Worm (Caenorhabditis elegans): ENCODE data around the gene far-4.

far-4 gene

DNA sequence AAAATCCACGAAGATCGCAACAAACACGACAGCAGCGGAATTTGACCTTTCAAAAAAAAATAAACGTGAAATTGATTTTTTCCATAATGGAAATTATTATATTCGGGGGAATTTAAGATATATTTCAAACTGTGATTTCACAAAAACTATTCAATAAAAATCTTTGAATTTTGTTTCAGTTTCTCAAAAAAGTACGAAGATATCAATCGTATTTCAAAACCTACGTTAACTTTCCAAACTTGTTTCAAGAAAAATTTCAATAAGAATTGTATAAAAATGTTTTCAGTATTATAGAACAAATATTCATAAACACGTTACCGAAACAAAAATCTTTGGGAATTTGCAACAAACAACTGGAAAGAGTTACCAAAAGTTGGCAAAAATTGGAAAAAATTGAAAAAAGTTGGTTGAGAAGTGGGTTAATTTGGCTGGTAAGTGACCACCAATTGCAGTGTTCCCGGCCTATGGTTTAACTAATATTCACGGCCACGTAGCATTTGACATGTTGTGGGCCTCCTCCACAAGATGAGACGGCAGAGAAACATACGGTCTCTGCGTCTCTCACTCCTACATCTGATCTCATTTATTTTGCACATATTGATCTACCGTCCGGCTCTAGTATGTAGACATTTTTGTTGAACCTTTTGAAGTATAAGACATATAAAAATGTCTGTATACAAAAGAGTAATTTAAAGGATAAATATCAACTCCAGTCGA lies 48.5 kb downstream of the far-4 start, which contains the start of the genes T16G1.9 and T16G1.18:
T16G1.9 (minus strand) TSS at position 51 of the 717 bp plus-strand sequence.
T16G1.18 (plus strand) TSS at position 493 of the 717 bp plus-strand sequence.
- TF ChIP-seq ztf-29 (GFP tag; IDR thresholded peaks at IDR 0.05), result no peak
- no peak for TF ChIP-seq ref-1 (GFP tag; conservative IDR thresholded peaks at IDR 0.05)
- no peak for TF ChIP-seq T22C8.4 (GFP tag; IDR thresholded peaks at IDR 0.05)
- peak; percentile 35 for TF ChIP-seq cog-1 (tag; optimal IDR thresholded peaks at IDR 0.05)

DNA sequence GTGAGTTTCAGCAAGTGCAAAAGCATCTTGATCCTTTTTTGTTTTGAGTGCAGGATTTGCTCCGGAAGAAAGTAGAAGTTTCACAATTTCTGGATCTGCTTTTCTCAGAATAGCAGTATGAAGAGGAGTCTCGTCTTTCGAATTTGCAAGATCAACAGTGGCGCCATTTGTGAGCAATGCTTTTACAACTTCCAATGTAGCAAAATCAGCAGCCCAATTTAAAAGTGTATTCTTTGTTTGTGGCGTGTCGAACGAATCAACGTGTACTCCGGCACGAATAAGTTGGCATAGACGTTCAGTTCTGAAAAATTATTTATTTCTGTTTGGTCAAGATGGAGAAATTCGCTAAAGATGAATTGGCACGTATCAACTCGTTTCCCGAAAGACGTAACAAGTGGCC lies 49.9 kb downstream of the far-4 start, which contains the start of gene T16G1.13:
T16G1.13 (plus strand) TSS at position 301 of the 400 bp plus-strand sequence.
- TF ChIP-seq tab-1 (GFP tag; IDR thresholded peaks at IDR 0.05), result no peak
- TF ChIP-seq cog-1 (tag; optimal IDR thresholded peaks at IDR 0.05), result no peak
- no peak for TF ChIP-seq med-1 (GFP tag; optimal IDR thresholded peaks at IDR 0.05; ENCODE audit: insufficient read depth)
- no peak for TF ChIP-seq flt-1 (GFP tag; IDR thresholded peaks at IDR 0.05)
- TF ChIP-seq klf-2 (GFP tag; conservative IDR thresholded peaks at IDR 0.05), result no peak
- no peak for TF ChIP-seq ztf-29 (GFP tag; IDR thresholded peaks at IDR 0.05)

All from whole organism, midembryonic.